Fruit fly (Drosophila melanogaster) S2 (cell line): Measurements from ENCODE around the gene CG32447.

Source experiments
- CG8478 ChIP-seq: fragments of >200 bp; optimal IDR thresholded peaks from 2 replicates; lab custom pipeline; 2018
- CTCF ChIP-seq, 2 experiments: fragments of >200 bp; optimal IDR thresholded peaks; 2 replicates each; lab custom pipeline; 2018

DNA sequence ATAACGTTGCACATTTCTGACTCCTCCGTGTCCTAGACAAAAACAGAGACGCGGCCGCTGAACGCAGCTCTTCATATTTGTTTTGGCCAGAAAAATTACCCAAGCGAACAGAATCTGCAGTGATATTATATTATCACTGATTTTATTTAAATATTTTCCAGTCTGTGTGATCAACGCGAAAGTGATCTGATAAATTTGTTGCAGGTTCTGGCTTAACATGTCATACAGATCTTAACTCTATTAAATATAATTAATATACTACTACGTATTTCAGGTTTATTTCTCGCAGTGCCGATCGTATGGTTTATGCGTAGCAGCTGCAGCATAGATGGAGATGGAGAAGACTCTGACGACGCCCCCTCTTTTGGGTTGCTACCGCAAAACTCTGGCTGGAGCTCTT, 14.7 kb upstream of the CG32447 start:
- TF ChIP-seq CG8478 (lab: Kevin White, UChicago) (no peak), CTCF (optimal IDR thresholded peaks at IDR 0.05; lab: Kevin White, UChicago) (no peak)
